1 fruit fly cellular context compared by ENCODE assay signal in genomic region chr3L:22741389-22742120, dm6.
TF ChIP-seq lines count a peak whose summit lies in the region.

Gene CG7369, plus strand, starts transcription at chr3L:22741793.

TF ChIP-seq in whole organism, embryonic, 481 proteins besides CTCF, POLR2A, EP300 and RAD21 (continued from another document and continues in another):
- TF ChIP-seq Usf (GFP tag; optimal IDR thresholded peaks at IDR 0.05; lab: Kevin White, UChicago) = peak; percentile 82
- TF ChIP-seq Rfx (GFP tag; IDR thresholded peaks at IDR 0.05; lab: Robert Waterston, UW) = peak; percentile 89
- peak; percentile 73 for TF ChIP-seq Nf-YC (tag; optimal IDR thresholded peaks at IDR 0.05; lab: Kevin White, UChicago)
- peak; percentile 67 for TF ChIP-seq CG9876 (GFP tag; optimal IDR thresholded peaks at IDR 0.05; lab: Kevin White, UChicago)
- TF ChIP-seq croc (GFP tag; conservative IDR thresholded peaks at IDR 0.05; lab: Robert Waterston, UW) = peak; percentile 67
- TF ChIP-seq her (GFP tag; optimal IDR thresholded peaks at IDR 0.05; lab: Kevin White, UChicago) = peak; percentile 80
- peak; percentile 61; the same call in 1 of the 2 replicates for TF ChIP-seq HLH3B (GFP tag; IDR thresholded peaks at IDR 0.05; lab: Robert Waterston, UW)
- TF ChIP-seq CG7928 (GFP tag; optimal IDR thresholded peaks at IDR 0.05; lab: Kevin White, UChicago) = peak; percentile 95
- TF ChIP-seq mirr (GFP tag; optimal IDR thresholded peaks at IDR 0.05; lab: Kevin White, UChicago) = peak; percentile 61
- TF ChIP-seq ato (GFP tag; IDR thresholded peaks at IDR 0.05; lab: Robert Waterston, UW; ENCODE audit: partially characterized antibody) = no peak
- peak; percentile 92 for TF ChIP-seq Ets97D (GFP tag; optimal IDR thresholded peaks at IDR 0.05; lab: Kevin White, UChicago)
- TF ChIP-seq Hey (tag; optimal IDR thresholded peaks at IDR 0.05; lab: Kevin White, UChicago) = peak; percentile 10
- TF ChIP-seq CG16779 (GFP tag; IDR thresholded peaks at IDR 0.05; lab: Robert Waterston, UW) = peak; percentile 71
- peak; percentile 61 for TF ChIP-seq sd (tag; optimal IDR thresholded peaks at IDR 0.05; lab: Kevin White, UChicago)
- TF ChIP-seq maf-S (GFP tag; optimal IDR thresholded peaks at IDR 0.05; lab: Kevin White, UChicago) = peak; percentile 4
- TF ChIP-seq Sox100B (GFP tag; optimal IDR thresholded peaks at IDR 0.05; lab: Kevin White, UChicago) = peak; percentile 81
- TF ChIP-seq danr (GFP tag; IDR thresholded peaks at IDR 0.05; lab: Robert Waterston, UW) = peak; percentile 24; the same call in 1 of the 2 replicates
- TF ChIP-seq MBD-R2 (GFP tag; IDR thresholded peaks at IDR 0.05; lab: Robert Waterston, UW) = peak; percentile 60
- peak; percentile 72 for TF ChIP-seq hkb (optimal IDR thresholded peaks at IDR 0.05; lab: Kevin White, UChicago)
- peak; percentile 68 for TF ChIP-seq hkb (GFP tag; IDR thresholded peaks at IDR 0.05; lab: Robert Waterston, UW)
- peak; percentile 74 for TF ChIP-seq stwl (tag; optimal IDR thresholded peaks at IDR 0.05; lab: Kevin White, UChicago)
- TF ChIP-seq Hand (GFP tag; optimal IDR thresholded peaks at IDR 0.05; lab: Kevin White, UChicago) = no peak
- TF ChIP-seq ase (GFP tag; IDR thresholded peaks at IDR 0.05; lab: Robert Waterston, UW) = peak; percentile 68
- TF ChIP-seq CG14014 (GFP tag; IDR thresholded peaks at IDR 0.05; lab: Robert Waterston, UW) = peak; percentile 74
- TF ChIP-seq CG15601 (tag; optimal IDR thresholded peaks at IDR 0.05; lab: Kevin White, UChicago) = peak; percentile 71
- peak; percentile 76 for TF ChIP-seq slou (GFP tag; optimal IDR thresholded peaks at IDR 0.05; lab: Kevin White, UChicago)
- TF ChIP-seq CG32772 (GFP tag; IDR thresholded peaks at IDR 0.05; lab: Robert Waterston, UW) = peak; percentile 79
- peak; percentile 77 for TF ChIP-seq fu2 (GFP tag; optimal IDR thresholded peaks at IDR 0.05; lab: Kevin White, UChicago)
- TF ChIP-seq kni (GFP tag; optimal IDR thresholded peaks at IDR 0.05; lab: Kevin White, UChicago) = peak; percentile 64
- TF ChIP-seq Aef1 (GFP tag; IDR thresholded peaks at IDR 0.05; lab: Robert Waterston, UW) = peak; percentile 78
- TF ChIP-seq btn (GFP tag; optimal IDR thresholded peaks at IDR 0.05; lab: Kevin White, UChicago) = no peak
- TF ChIP-seq bsh (GFP tag; optimal IDR thresholded peaks at IDR 0.05; lab: Kevin White, UChicago) = peak; percentile 32 to 54
- TF ChIP-seq CG10565 (GFP tag; optimal IDR thresholded peaks at IDR 0.05; lab: Kevin White, UChicago) = no peak
- peak; percentile 32 for TF ChIP-seq Nf-YB (GFP tag; optimal IDR thresholded peaks at IDR 0.05; lab: Kevin White, UChicago)
- TF ChIP-seq HLH54F (GFP tag; optimal IDR thresholded peaks at IDR 0.05; lab: Kevin White, UChicago) = peak; percentile 88
- TF ChIP-seq BEAF-32 (GFP tag; optimal IDR thresholded peaks at IDR 0.05; lab: Kevin White, UChicago) = peak; percentile 91
- peak; percentile 91 for TF ChIP-seq Hmr (GFP tag; optimal IDR thresholded peaks at IDR 0.05; lab: Kevin White, UChicago)
- TF ChIP-seq Fer1 (GFP tag; optimal IDR thresholded peaks at IDR 0.05; lab: Kevin White, UChicago) = peak; percentile 80
- TF ChIP-seq gem (tag; optimal IDR thresholded peaks at IDR 0.05; lab: Kevin White, UChicago) = peak; percentile 85
- TF ChIP-seq nmo (GFP tag; optimal IDR thresholded peaks at IDR 0.05; lab: Kevin White, UChicago) = peak; percentile 89
- TF ChIP-seq CG6254 (GFP tag; optimal IDR thresholded peaks at IDR 0.05; lab: Kevin White, UChicago) = peak; percentile 45
- TF ChIP-seq Taf1 (GFP tag; IDR thresholded peaks at IDR 0.05; lab: Robert Waterston, UW) = no peak
- TF ChIP-seq lab (GFP tag; optimal IDR thresholded peaks at IDR 0.05; lab: Kevin White, UChicago) = peak; percentile 83
- peak; percentile 74 for TF ChIP-seq CG13123 (GFP tag; optimal IDR thresholded peaks at IDR 0.05; lab: Kevin White, UChicago)
- peak; percentile 73 for TF ChIP-seq HLH4C (GFP tag; IDR thresholded peaks at IDR 0.05; lab: Robert Waterston, UW; ENCODE audit: partially characterized antibody)
- no peak for TF ChIP-seq dan (GFP tag; IDR thresholded peaks at IDR 0.05; lab: Robert Waterston, UW)
- TF ChIP-seq Drgx (GFP tag; IDR thresholded peaks at IDR 0.05; lab: Robert Waterston, UW) = peak; percentile 69
- TF ChIP-seq Bgb (GFP tag; IDR thresholded peaks at IDR 0.05; lab: Robert Waterston, UW; ENCODE audit: partially characterized antibody) = peak; percentile 50; the same call in 1 of the 2 replicates
- TF ChIP-seq Myb (GFP tag; optimal IDR thresholded peaks at IDR 0.05; lab: Kevin White, UChicago) = peak; percentile 62
- TF ChIP-seq CG14710 (tag; optimal IDR thresholded peaks at IDR 0.05; lab: Kevin White, UChicago) = peak; percentile 87
- peak; percentile 89 for TF ChIP-seq CG9215 (GFP tag; IDR thresholded peaks at IDR 0.05; lab: Robert Waterston, UW)
- TF ChIP-seq CG12236 (GFP tag; optimal IDR thresholded peaks at IDR 0.05; lab: Kevin White, UChicago) = peak; percentile 16
- TF ChIP-seq CG1832 (GFP tag; optimal IDR thresholded peaks at IDR 0.05; lab: Kevin White, UChicago) = no peak
- 0 out of 2 replicates have a peak, but pooled peaks have one; percentile 45 for TF ChIP-seq CG11696 (GFP tag; IDR thresholded peaks at IDR 0.05; lab: Robert Waterston, UW)
- peak; percentile 34 for TF ChIP-seq Spps (tag; optimal IDR thresholded peaks at IDR 0.05; lab: Kevin White, UChicago)
- TF ChIP-seq CG4617 (GFP tag; optimal IDR thresholded peaks at IDR 0.05; lab: Kevin White, UChicago; ENCODE audit: borderline replicate concordance) = peak; percentile 62
- TF ChIP-seq ftz-f1 (GFP tag; optimal IDR thresholded peaks at IDR 0.05; lab: Kevin White, UChicago) = peak; percentile 34
- TF ChIP-seq CG30431 (GFP tag; optimal IDR thresholded peaks at IDR 0.05; lab: Kevin White, UChicago) = peak; percentile 67
- TF ChIP-seq CG11085 (GFP tag; IDR thresholded peaks at IDR 0.05; lab: Robert Waterston, UW) = no peak; the same call in none of the 2 replicates
- TF ChIP-seq nau (GFP tag; optimal IDR thresholded peaks at IDR 0.05; lab: Kevin White, UChicago) = peak; percentile 46
- peak; percentile 68 for TF ChIP-seq CG14441 (GFP tag; IDR thresholded peaks at IDR 0.05; lab: Robert Waterston, UW)
- TF ChIP-seq lmd (GFP tag; IDR thresholded peaks at IDR 0.05; lab: Robert Waterston, UW) = no peak; the same call in none of the 2 replicates
- peak; percentile 85 for TF ChIP-seq NFAT (GFP tag; IDR thresholded peaks at IDR 0.05; lab: Robert Waterston, UW)
- TF ChIP-seq CG7372 (GFP tag; IDR thresholded peaks at IDR 0.05; lab: Robert Waterston, UW) = peak; percentile 82
- peak; percentile 52 for TF ChIP-seq jing (GFP tag; optimal IDR thresholded peaks at IDR 0.05; lab: Kevin White, UChicago)
- peak; percentile 67 for TF ChIP-seq ara (GFP tag; IDR thresholded peaks at IDR 0.05; lab: Robert Waterston, UW)
- TF ChIP-seq CG12659 (GFP tag; optimal IDR thresholded peaks at IDR 0.05; lab: Kevin White, UChicago) = peak; percentile 95
- peak; percentile 86 for TF ChIP-seq CG10209 (GFP tag; optimal IDR thresholded peaks at IDR 0.05; lab: Kevin White, UChicago)
- TF ChIP-seq schlank (tag; optimal IDR thresholded peaks at IDR 0.05; lab: Kevin White, UChicago) = peak; percentile 61
- peak; percentile 36 for TF ChIP-seq Camta (GFP tag; optimal IDR thresholded peaks at IDR 0.05; lab: Kevin White, UChicago)
- TF ChIP-seq zen2 (GFP tag; IDR thresholded peaks at IDR 0.05; lab: Robert Waterston, UW; ENCODE audit: partially characterized antibody) = peak; percentile 34; the same call in 1 of the 3 replicates
- peak; percentile 24; the same call in 1 of the 2 replicates for TF ChIP-seq bbx (GFP tag; IDR thresholded peaks at IDR 0.05; lab: Robert Waterston, UW; ENCODE audit: partially characterized antibody)
- TF ChIP-seq CG4730 (GFP tag; IDR thresholded peaks at IDR 0.05; lab: Robert Waterston, UW) = peak; percentile 68
- TF ChIP-seq Hsf (GFP tag; optimal IDR thresholded peaks at IDR 0.05; lab: Kevin White, UChicago) = peak; percentile 89
- peak; percentile 88 for TF ChIP-seq sug (tag; optimal IDR thresholded peaks at IDR 0.05; lab: Kevin White, UChicago)
- peak; percentile 88 for TF ChIP-seq CG16815 (GFP tag; optimal IDR thresholded peaks at IDR 0.05; lab: Kevin White, UChicago)
- TF ChIP-seq ind (GFP tag; optimal IDR thresholded peaks at IDR 0.05; lab: Kevin White, UChicago) = peak; percentile 90
- no peak for TF ChIP-seq CG31365 (tag; optimal IDR thresholded peaks at IDR 0.05; lab: Kevin White, UChicago)
- TF ChIP-seq CG14050 (GFP tag; IDR thresholded peaks at IDR 0.05; lab: Robert Waterston, UW) = peak; percentile 52; the same call in 2 of the 3 replicates
- TF ChIP-seq tio (GFP tag; optimal IDR thresholded peaks at IDR 0.05; lab: Kevin White, UChicago) = peak; percentile 90
- TF ChIP-seq Trl (optimal IDR thresholded peaks at IDR 0.05; lab: Kevin White, UChicago) = no peak
- peak; percentile 76 for TF ChIP-seq Trl (GFP tag; optimal IDR thresholded peaks at IDR 0.05; lab: Kevin White, UChicago)
- peak; percentile 81 for TF ChIP-seq CG13424 (tag; optimal IDR thresholded peaks at IDR 0.05; lab: Kevin White, UChicago)
- TF ChIP-seq CG8089 (GFP tag; optimal IDR thresholded peaks at IDR 0.05; lab: Kevin White, UChicago) = peak; percentile 25
- no peak for TF ChIP-seq cg (GFP tag; optimal IDR thresholded peaks at IDR 0.05; lab: Kevin White, UChicago)
- peak; percentile 82 for TF ChIP-seq CG9437 (GFP tag; optimal IDR thresholded peaks at IDR 0.05; lab: Kevin White, UChicago)
- peak; percentile 63 for TF ChIP-seq twi (tag; optimal IDR thresholded peaks at IDR 0.05; lab: Kevin White, UChicago)
- TF ChIP-seq CG4404 (GFP tag; IDR thresholded peaks at IDR 0.05; lab: Robert Waterston, UW) = peak; percentile 86
- TF ChIP-seq Stat92E (GFP tag; optimal IDR thresholded peaks at IDR 0.05; lab: Kevin White, UChicago) = no peak
- TF ChIP-seq CG2199 (GFP tag; IDR thresholded peaks at IDR 0.05; lab: Robert Waterston, UW) = 0 out of 3 replicates have a peak, but pooled peaks have one; percentile 8
- peak; percentile 80 for TF ChIP-seq CG15011 (GFP tag; optimal IDR thresholded peaks at IDR 0.05; lab: Kevin White, UChicago)
- TF ChIP-seq MESR4 (GFP tag; optimal IDR thresholded peaks at IDR 0.05; lab: Kevin White, UChicago) = peak; percentile 27
- peak; percentile 100 for TF ChIP-seq CG10267 (tag; optimal IDR thresholded peaks at IDR 0.05; lab: Kevin White, UChicago)
- peak; percentile 91 for TF ChIP-seq CG15514 (GFP tag; optimal IDR thresholded peaks at IDR 0.05; lab: Kevin White, UChicago)
- no peak; the same call in 1 of the 2 replicates for TF ChIP-seq Ravus (GFP tag; IDR thresholded peaks at IDR 0.05; lab: Robert Waterston, UW)
- TF ChIP-seq nerfin-2 (GFP tag; IDR thresholded peaks at IDR 0.05; lab: Robert Waterston, UW; ENCODE audit: partially characterized antibody) = peak; percentile 59
- peak; percentile 58 for TF ChIP-seq Hr39 (optimal IDR thresholded peaks at IDR 0.05; lab: Kevin White, UChicago)
- peak; percentile 53; the same call in 1 of the 4 replicates for TF ChIP-seq chinmo (GFP tag; IDR thresholded peaks at IDR 0.05; lab: Robert Waterston, UW; ENCODE audit: partially characterized antibody)
- peak; percentile 57; the same call in 2 of the 3 replicates for TF ChIP-seq CG6791 (GFP tag; IDR thresholded peaks at IDR 0.05; lab: Robert Waterston, UW; ENCODE audit: partially characterized antibody)
- peak; percentile 24 for TF ChIP-seq tap (tag; optimal IDR thresholded peaks at IDR 0.05; lab: Kevin White, UChicago)
- peak; percentile 73 for TF ChIP-seq Bteb2 (GFP tag; optimal IDR thresholded peaks at IDR 0.05; lab: Kevin White, UChicago)
- no peak for TF ChIP-seq pita (GFP tag; optimal IDR thresholded peaks at IDR 0.05; lab: Kevin White, UChicago)
- TF ChIP-seq CG2202 (tag; optimal IDR thresholded peaks at IDR 0.05; lab: Kevin White, UChicago) = peak; percentile 27
- no peak for TF ChIP-seq CG17912 (GFP tag; optimal IDR thresholded peaks at IDR 0.05; lab: Kevin White, UChicago)
- peak; percentile 79 for TF ChIP-seq CG18011 (GFP tag; optimal IDR thresholded peaks at IDR 0.05; lab: Kevin White, UChicago)
- no peak for TF ChIP-seq en (GFP tag; optimal IDR thresholded peaks at IDR 0.05; lab: Kevin White, UChicago)
- no peak for TF ChIP-seq C15 (GFP tag; IDR thresholded peaks at IDR 0.05; lab: Robert Waterston, UW)
- TF ChIP-seq trem (tag; optimal IDR thresholded peaks at IDR 0.05; lab: Kevin White, UChicago) = peak; percentile 60
- TF ChIP-seq CG34224 (GFP tag; IDR thresholded peaks at IDR 0.05; lab: Robert Waterston, UW; ENCODE audit: partially characterized antibody) = peak; percentile 59; the same call in 2 of the 3 replicates
- TF ChIP-seq CG6654 (GFP tag; optimal IDR thresholded peaks at IDR 0.05; lab: Kevin White, UChicago) = peak; percentile 54
- peak; percentile 26 for TF ChIP-seq CG12744 (GFP tag; optimal IDR thresholded peaks at IDR 0.05; lab: Kevin White, UChicago)
- TF ChIP-seq Vsx1 (GFP tag; optimal IDR thresholded peaks at IDR 0.05; lab: Kevin White, UChicago) = peak; percentile 66
- peak; percentile 83 for TF ChIP-seq CG11723 (GFP tag; optimal IDR thresholded peaks at IDR 0.05; lab: Kevin White, UChicago)
- peak; percentile 74 for TF ChIP-seq CG3995 (GFP tag; optimal IDR thresholded peaks at IDR 0.05; lab: Kevin White, UChicago)
- TF ChIP-seq CG14965 (GFP tag; optimal IDR thresholded peaks at IDR 0.05; lab: Kevin White, UChicago; ENCODE audit: borderline replicate concordance) = peak; percentile 20
- TF ChIP-seq cwo (GFP tag; optimal IDR thresholded peaks at IDR 0.05; lab: Kevin White, UChicago) = peak; percentile 76
- peak; percentile 85 for TF ChIP-seq B-H2 (GFP tag; optimal IDR thresholded peaks at IDR 0.05; lab: Kevin White, UChicago)
- peak; percentile 87 for TF ChIP-seq mam (GFP tag; optimal IDR thresholded peaks at IDR 0.05; lab: Kevin White, UChicago)
- no peak for TF ChIP-seq CG8478 (optimal IDR thresholded peaks at IDR 0.05; lab: Kevin White, UChicago)
- peak; percentile 66 for TF ChIP-seq PHDP (tag; optimal IDR thresholded peaks at IDR 0.05; lab: Kevin White, UChicago)
- TF ChIP-seq Elba2 (GFP tag; optimal IDR thresholded peaks at IDR 0.05; lab: Kevin White, UChicago) = peak; percentile 70
- peak; percentile 97 for TF ChIP-seq Sin3A (optimal IDR thresholded peaks at IDR 0.05; lab: Kevin White, UChicago)
- TF ChIP-seq dmrt99B (tag; optimal IDR thresholded peaks at IDR 0.05; lab: Kevin White, UChicago) = peak; percentile 76
- TF ChIP-seq CG4820 (GFP tag; optimal IDR thresholded peaks at IDR 0.05; lab: Kevin White, UChicago) = peak; percentile 83
- peak; percentile 45; the same call in 1 of the 2 replicates for TF ChIP-seq ro (GFP tag; IDR thresholded peaks at IDR 0.05; lab: Robert Waterston, UW)
- no peak for TF ChIP-seq TFAM (GFP tag; optimal IDR thresholded peaks at IDR 0.05; lab: Kevin White, UChicago)
- TF ChIP-seq CG6683 (GFP tag; optimal IDR thresholded peaks at IDR 0.05; lab: Kevin White, UChicago) = peak; percentile 70
